Fruit fly (Drosophila melanogaster) whole organism, embryonic: ENCODE results near the gene Mst98Cb.

Experiments
- Aef1 ChIP-seq: fragments of 200-800 bp; sonication (Bioruptor generic); IDR thresholded peaks from 3 replicates; pipeline ENCODE4 v1.3.6; 2022; ENCODE audit warnings: missing biosample characterization, missing genetic modification characterization
- BtbVII ChIP-seq: fragments of 200-800 bp; sonication (Bioruptor generic); optimal IDR thresholded peaks from 3 replicates; lab custom pipeline; 2017; ENCODE audit warnings: missing biosample characterization, mild to moderate bottlenecking, missing genetic modification characterization
- CG1024 ChIP-seq: fragments of 200-800 bp; sonication (Bioruptor generic); IDR thresholded peaks from 2 replicates; pipeline ENCODE4 v1.3.6; 2022; ENCODE audit warnings: missing biosample characterization, missing genetic modification characterization
- CG13287 ChIP-seq: fragments of 200-800 bp; sonication (Bioruptor generic); IDR thresholded peaks from 2 replicates; pipeline ENCODE4 v1.3.6; 2022; ENCODE audit warnings: missing biosample characterization, missing genetic modification characterization; ENCODE audit not compliant: partially characterized antibody
- CG15696 ChIP-seq: fragments of 200-800 bp; sonication (Bioruptor generic); optimal IDR thresholded peaks from 2 replicates; lab custom pipeline; 2019; ENCODE audit warnings: missing biosample characterization, mild to moderate bottlenecking, missing genetic modification characterization, moderate library complexity
- CG17359 ChIP-seq: fragments of 200-800 bp; sonication (Bioruptor generic); optimal IDR thresholded peaks from 3 replicates; lab custom pipeline; 2018; ENCODE audit warnings: missing biosample characterization, mild to moderate bottlenecking, missing genetic modification characterization, moderate library complexity
- CG17612 ChIP-seq: fragments of 200-800 bp; sonication (Bioruptor generic); IDR thresholded peaks from 2 replicates; pipeline ENCODE4 v1.3.6; 2022; ENCODE audit warnings: missing biosample characterization, missing genetic modification characterization
- CG17829 ChIP-seq: fragments of 200-800 bp; optimal IDR thresholded peaks from 2 replicates; lab custom pipeline; 2019; ENCODE audit warnings: missing biosample characterization, mild to moderate bottlenecking, missing genetic modification characterization, moderate library complexity
- CG2875 ChIP-seq: fragments of 200-800 bp; sonication (Bioruptor generic); optimal IDR thresholded peaks from 2 replicates; lab custom pipeline; 2017; ENCODE audit warnings: missing biosample characterization, mild to moderate bottlenecking, missing genetic modification characterization, missing genetic modification reagents
- CG3065 ChIP-seq: fragments of 200-800 bp; sonication (Bioruptor generic); optimal IDR thresholded peaks from 2 replicates; lab custom pipeline; 2016; ENCODE audit warnings: missing biosample characterization, missing genetic modification characterization
- CG43689 ChIP-seq: fragments of 200-800 bp; sonication (Bioruptor generic); IDR thresholded peaks from 2 replicates; pipeline ENCODE4 v1.3.6; 2022; ENCODE audit warnings: missing biosample characterization, missing genetic modification characterization
- CG4820 ChIP-seq: fragments of 200-800 bp; sonication (Bioruptor generic); optimal IDR thresholded peaks from 3 replicates; lab custom pipeline; 2016; ENCODE audit warnings: missing biosample characterization, missing genetic modification characterization
- CG7987 ChIP-seq: fragments of 200-800 bp; sonication (Bioruptor generic); optimal IDR thresholded peaks from 2 replicates; lab custom pipeline; 2018; ENCODE audit warnings: missing biosample characterization, mild to moderate bottlenecking, missing genetic modification characterization, moderate library complexity
- CG8089 ChIP-seq: fragments of 200-800 bp; sonication (Bioruptor generic); optimal IDR thresholded peaks from 3 replicates; lab custom pipeline; 2016; ENCODE audit warnings: missing biosample characterization, missing genetic modification characterization
- Dip2 ChIP-seq: fragments of 200-800 bp; sonication (Bioruptor generic); IDR thresholded peaks from 2 replicates; pipeline ENCODE4 v1.3.6; 2022; ENCODE audit warnings: missing biosample characterization, missing genetic modification characterization
- Dref ChIP-seq: fragments of 200-800 bp; sonication (Bioruptor generic); IDR thresholded peaks from 2 replicates; pipeline ENCODE4 v1.3.6; 2022; ENCODE audit warnings: missing biosample characterization, missing genetic modification characterization
- E2f2 ChIP-seq: fragments of 200-800 bp; sonication (Bioruptor generic); IDR thresholded peaks from 2 replicates; pipeline ENCODE4 v1.3.6; 2022; ENCODE audit warnings: missing biosample characterization, missing genetic modification characterization
- H2.0 ChIP-seq: fragments of 200-800 bp; sonication (Bioruptor generic); IDR thresholded peaks from 2 replicates; pipeline ENCODE4 v1.3.6; 2022; ENCODE audit warnings: missing biosample characterization, missing genetic modification characterization
- HHEX ChIP-seq: fragments of 200-800 bp; sonication (Bioruptor generic); optimal IDR thresholded peaks from 3 replicates; lab custom pipeline; 2017; ENCODE audit warnings: missing biosample characterization, mild to moderate bottlenecking, missing genetic modification characterization, missing genetic modification reagents
- HLH4C ChIP-seq: fragments of 200-800 bp; sonication (Bioruptor generic); IDR thresholded peaks from 3 replicates; pipeline ENCODE4 v1.3.6; 2022; ENCODE audit warnings: missing biosample characterization, missing genetic modification characterization; ENCODE audit not compliant: partially characterized antibody
- HLH54F ChIP-seq: fragments of 200-800 bp; sonication (Bioruptor generic); optimal IDR thresholded peaks from 3 replicates; lab custom pipeline; 2016; ENCODE audit warnings: missing biosample characterization, missing genetic modification characterization
- Hmr ChIP-seq: fragments of 200-800 bp; sonication (Bioruptor generic); optimal IDR thresholded peaks from 3 replicates; lab custom pipeline; 2017; ENCODE audit warnings: mild to moderate bottlenecking, missing biosample characterization, missing genetic modification reagents, missing genetic modification characterization
- Meics ChIP-seq: fragments of 200-800 bp; sonication (Bioruptor generic); optimal IDR thresholded peaks from 2 replicates; lab custom pipeline; 2017; ENCODE audit warnings: missing biosample characterization, mild to moderate bottlenecking, missing genetic modification characterization
- NK7.1 ChIP-seq: fragments of 200-800 bp; sonication (Bioruptor generic); optimal IDR thresholded peaks from 3 replicates; lab custom pipeline; 2016; ENCODE audit warnings: missing biosample characterization, missing genetic modification characterization
- Stat92E ChIP-seq, 3 experiments: fragments of >200 bp in 2 of 3; fragments of 200-800 bp in 1 of 3; sonication (Bioruptor generic) in 1 of 3; optimal IDR thresholded peaks; 2 replicates each; lab custom pipeline; 2017 to 2019; ENCODE audit warnings: missing biosample characterization in 3 of 3, missing genetic modification characterization in 3 of 3, mild to moderate bottlenecking in 1 of 3, moderate library complexity in 1 of 3
- TFAM ChIP-seq: fragments of 200-800 bp; sonication (Bioruptor generic); optimal IDR thresholded peaks from 2 replicates; lab custom pipeline; 2017; ENCODE audit warnings: missing biosample characterization, missing genetic modification characterization, inconsistent platforms
- Usf ChIP-seq: fragments of 200-800 bp; sonication (Bioruptor generic); optimal IDR thresholded peaks from 2 replicates; lab custom pipeline; 2017; ENCODE audit warnings: missing genotype, missing biosample characterization, missing genetic modification characterization
- bigmax ChIP-seq: fragments of 200-800 bp; sonication (Bioruptor generic); optimal IDR thresholded peaks from 2 replicates; lab custom pipeline; 2018; ENCODE audit warnings: missing biosample characterization, mild to moderate bottlenecking, missing genetic modification characterization
- bowl ChIP-seq: fragments of 200-800 bp; sonication (Bioruptor generic); IDR thresholded peaks from 2 replicates; pipeline ENCODE4 v1.3.6; 2022; ENCODE audit warnings: missing biosample characterization, missing genetic modification characterization
- btn ChIP-seq: fragments of 200-800 bp; sonication (Bioruptor generic); optimal IDR thresholded peaks from 2 replicates; lab custom pipeline; 2016; ENCODE audit warnings: missing biosample characterization, missing genetic modification characterization
- chn ChIP-seq: fragments of 200-800 bp; sonication (Bioruptor generic); optimal IDR thresholded peaks from 2 replicates; lab custom pipeline; 2016; ENCODE audit warnings: missing biosample characterization, missing genetic modification characterization
- gce ChIP-seq: fragments of 200-800 bp; sonication (Bioruptor generic); IDR thresholded peaks from 3 replicates; pipeline ENCODE4 v1.3.6; 2022; ENCODE audit warnings: missing biosample characterization, missing genetic modification characterization
- gem ChIP-seq: fragments of 200-800 bp; sonication (Bioruptor generic); optimal IDR thresholded peaks from 2 replicates; lab custom pipeline; 2019; ENCODE audit warnings: missing biosample characterization, mild to moderate bottlenecking, missing genetic modification characterization, moderate library complexity
- ham ChIP-seq: fragments of 200-800 bp; sonication (Bioruptor generic); IDR thresholded peaks from 2 replicates; pipeline ENCODE4 v1.3.6; 2022; ENCODE audit warnings: missing biosample characterization, missing genetic modification characterization
- hb ChIP-seq: fragments of 200-800 bp; sonication (Bioruptor generic); IDR thresholded peaks from 3 replicates; pipeline ENCODE4 v1.3.6; 2022; ENCODE audit warnings: missing biosample characterization, missing genetic modification characterization; ENCODE audit not compliant: partially characterized antibody
- insv ChIP-seq, 2 experiments: fragments of 200-800 bp; sonication (Bioruptor generic); optimal IDR thresholded peaks; 3 replicates each; lab custom pipeline; 2016 to 2018; ENCODE audit warnings: missing biosample characterization in 2 of 2, missing genetic modification characterization in 2 of 2
- lab ChIP-seq: fragments of 200-800 bp; sonication (Bioruptor generic); optimal IDR thresholded peaks from 3 replicates; lab custom pipeline; 2017; ENCODE audit warnings: missing biosample characterization, missing genetic modification characterization, mild to moderate bottlenecking, moderate library complexity, missing genetic modification reagents
- luna ChIP-seq: fragments of 200-800 bp; sonication (Bioruptor generic); optimal IDR thresholded peaks from 2 replicates; lab custom pipeline; 2016; ENCODE audit warnings: missing biosample characterization, missing genetic modification characterization
- otp ChIP-seq: fragments of 200-800 bp; sonication (Bioruptor generic); IDR thresholded peaks from 3 replicates; pipeline ENCODE4, ENCODE4 v1.3.6; 2022; ENCODE audit warnings: missing biosample characterization, missing genetic modification characterization
- pita ChIP-seq: fragments of 200-800 bp; sonication (Bioruptor generic); optimal IDR thresholded peaks from 2 replicates; lab custom pipeline; 2017; ENCODE audit warnings: missing biosample characterization, mild to moderate bottlenecking, missing genetic modification characterization
- psq ChIP-seq: fragments of 200-800 bp; sonication (Bioruptor generic); optimal IDR thresholded peaks from 2 replicates; lab custom pipeline; 2017; ENCODE audit warnings: missing biosample characterization, missing genetic modification characterization
- run ChIP-seq: fragments of 200-800 bp; sonication (Bioruptor generic); optimal IDR thresholded peaks from 3 replicates; lab custom pipeline; 2018; ENCODE audit warnings: missing biosample characterization, mild to moderate bottlenecking, missing genetic modification characterization
- salm ChIP-seq: fragments of 200-800 bp; sonication (Bioruptor generic); optimal IDR thresholded peaks from 2 replicates; lab custom pipeline; 2018; ENCODE audit warnings: missing biosample characterization, mild to moderate bottlenecking, missing genetic modification characterization
- scrt ChIP-seq: fragments of 200-800 bp; sonication (Bioruptor generic); optimal IDR thresholded peaks from 2 replicates; lab custom pipeline; 2018; ENCODE audit warnings: missing biosample characterization, mild to moderate bottlenecking, missing genetic modification characterization, moderate library complexity
- sd ChIP-seq: fragments of 200-800 bp; sonication (Bioruptor generic); optimal IDR thresholded peaks from 3 replicates; lab custom pipeline; 2018; ENCODE audit warnings: missing biosample characterization, mild to moderate bottlenecking, missing genetic modification characterization, moderate library complexity
- sob ChIP-seq: fragments of 200-800 bp; sonication (Bioruptor generic); IDR thresholded peaks from 2 replicates; pipeline ENCODE4 v1.3.6; 2022; ENCODE audit warnings: missing biosample characterization, missing genetic modification characterization
- tx ChIP-seq: fragments of 200-800 bp; sonication (Bioruptor generic); optimal IDR thresholded peaks from 2 replicates; lab custom pipeline; 2016; ENCODE audit warnings: missing biosample characterization, missing genetic modification characterization
- wdn ChIP-seq: fragments of 200-800 bp; sonication (Bioruptor generic); IDR thresholded peaks from 2 replicates; pipeline ENCODE4 v1.3.6; 2022; ENCODE audit warnings: missing biosample characterization, missing genetic modification characterization
- zfh2 ChIP-seq: fragments of 200-800 bp; sonication (Bioruptor generic); optimal IDR thresholded peaks from 2 replicates; lab custom pipeline; 2016; ENCODE audit warnings: missing biosample characterization, missing genetic modification characterization

The Mst98Cb gene

dm6 chr3R:28335462-28335998 is 42.9 kb downstream of the Mst98Cb start (continued):
- no peak for TF ChIP-seq CG17612 (GFP tag; lab: Robert Waterston, UW)
- TF ChIP-seq CG43689 (GFP tag; lab: Robert Waterston, UW) = 0 out of 2 replicates have a peak, but pooled peaks have one; percentile 41
- no peak for TF ChIP-seq run
- peak; percentile 65; the same call in 1 of the 2 replicates for TF ChIP-seq sob (GFP tag; lab: Robert Waterston, UW)
- TF ChIP-seq hb (GFP tag; lab: Robert Waterston, UW) = no peak
- TF ChIP-seq CG7987 (GFP tag; lab: Kevin White, UChicago) = peak; percentile 57
- peak; percentile 48 for TF ChIP-seq Dref (GFP tag; lab: Robert Waterston, UW)
- peak in 1 of 2 experiments; percentile 73 for TF ChIP-seq insv (GFP tag; optimal IDR thresholded peaks at IDR 0.05; lab: Kevin White, UChicago)
- peak; percentile 100 for TF ChIP-seq bigmax (GFP tag; lab: Kevin White, UChicago)
- peak; percentile 49; the same call in 1 of the 3 replicates for TF ChIP-seq gce (GFP tag; lab: Robert Waterston, UW)
- peak; percentile 65 for TF ChIP-seq wdn
- peak; percentile 85 for TF ChIP-seq chn
- peak; percentile 65 for TF ChIP-seq CG4820 (GFP tag; lab: Kevin White, UChicago)
- TF ChIP-seq HHEX (GFP tag; lab: Kevin White, UChicago) = peak; percentile 82
- peak; percentile 59 for TF ChIP-seq H2.0 (GFP tag; lab: Robert Waterston, UW)
- peak; percentile 79 for TF ChIP-seq CG15696
- no peak for TF ChIP-seq psq (GFP tag; lab: Kevin White, UChicago)
- peak; percentile 46; the same call in 1 of the 2 replicates for TF ChIP-seq E2f2 (GFP tag; lab: Robert Waterston, UW)
- TF ChIP-seq lab (GFP tag; lab: Kevin White, UChicago) = peak; percentile 84
- peak; percentile 70 for TF ChIP-seq CG8089 (GFP tag; lab: Kevin White, UChicago)
- no peak for TF ChIP-seq Dip2 (GFP tag; lab: Robert Waterston, UW)
- TF ChIP-seq scrt (GFP tag; lab: Kevin White, UChicago) = peak; percentile 76
- peak; percentile 28 for TF ChIP-seq TFAM (GFP tag; lab: Kevin White, UChicago)
- peak; percentile 73 for TF ChIP-seq zfh2
- TF ChIP-seq tx (GFP tag; lab: Kevin White, UChicago) = peak; percentile 51
- peak; percentile 54 for TF ChIP-seq btn (GFP tag; lab: Kevin White, UChicago)
- peak; percentile 81 for TF ChIP-seq sd (tag; lab: Kevin White, UChicago)
- peak; percentile 52 for TF ChIP-seq CG3065 (GFP tag; lab: Kevin White, UChicago)
- TF ChIP-seq salm = peak; percentile 36
- TF ChIP-seq bowl (GFP tag; lab: Robert Waterston, UW) = 0 out of 2 replicates have a peak, but pooled peaks have one; percentile 38
- 0 out of 2 replicates have a peak, but pooled peaks have one; percentile 38 for TF ChIP-seq ham (GFP tag; lab: Robert Waterston, UW)
- peak; percentile 15; the same call in 1 of the 2 replicates for TF ChIP-seq CG13287
- peak; percentile 80 for TF ChIP-seq CG17829 (tag; lab: Kevin White, UChicago)
- TF ChIP-seq NK7.1 (GFP tag; lab: Kevin White, UChicago) = peak; percentile 74
- peak; percentile 49 for TF ChIP-seq CG17359
- 0 out of 3 replicates have a peak, but pooled peaks have one; percentile 38 for TF ChIP-seq otp (GFP tag; lab: Robert Waterston, UW)
- TF ChIP-seq CG1024 = peak; percentile 8; the same call in 1 of the 2 replicates
- TF ChIP-seq gem (tag; lab: Kevin White, UChicago) = peak; percentile 78
- no peak for TF ChIP-seq pita (GFP tag; lab: Kevin White, UChicago)
- peak; percentile 64 for TF ChIP-seq CG2875 (GFP tag; lab: Kevin White, UChicago)
- TF ChIP-seq HLH4C (GFP tag; lab: Robert Waterston, UW) = no peak
- TF ChIP-seq Usf = peak; percentile 65
- TF ChIP-seq luna (GFP tag; lab: Kevin White, UChicago) = no peak
- TF ChIP-seq Stat92E (GFP tag; optimal IDR thresholded peaks at IDR 0.05; lab: Kevin White, UChicago) = no peak
- peak; percentile 82 for TF ChIP-seq Hmr (GFP tag; lab: Kevin White, UChicago)
- TF ChIP-seq Aef1 (GFP tag; lab: Robert Waterston, UW) = peak; percentile 45; the same call in 2 of the 3 replicates
- peak; percentile 75 for TF ChIP-seq HLH54F (GFP tag; lab: Kevin White, UChicago)
- TF ChIP-seq BtbVII (GFP tag; lab: Kevin White, UChicago) = no peak
- peak; percentile 79 for TF ChIP-seq Meics (GFP tag; lab: Kevin White, UChicago)
